Fruit fly (Drosophila melanogaster) whole organism, embryonic: Measurements from ENCODE around the gene CG43094.

ENCODE experiments used
- Bdp1 ChIP-seq: fragments of 200-800 bp; sonication (Bioruptor generic); optimal IDR thresholded peaks from 3 replicates; lab custom pipeline; 2016; ENCODE audit warnings: missing biosample characterization, missing genetic modification characterization
- CG10267 ChIP-seq: fragments of 200-800 bp; sonication (Bioruptor generic); optimal IDR thresholded peaks from 2 replicates; lab custom pipeline; 2018; ENCODE audit warnings: missing biosample characterization, mild to moderate bottlenecking, missing genetic modification characterization, moderate library complexity
- CG10543 ChIP-seq: fragments of 200-800 bp; sonication (Bioruptor generic); optimal IDR thresholded peaks from 3 replicates; lab custom pipeline; 2017; ENCODE audit warnings: missing biosample characterization, mild to moderate bottlenecking, missing genetic modification characterization, moderate library complexity
- CG10654 ChIP-seq: fragments of 200-800 bp; sonication (Bioruptor generic); optimal IDR thresholded peaks from 2 replicates; lab custom pipeline; 2016; ENCODE audit warnings: missing biosample characterization, missing genetic modification characterization
- CG17328 ChIP-seq: fragments of 200-800 bp; sonication (Bioruptor generic); IDR thresholded peaks from 2 replicates; pipeline ENCODE4 v1.3.6; 2022; ENCODE audit warnings: missing biosample characterization, missing genetic modification characterization
- CG17361 ChIP-seq: fragments of 200-800 bp; sonication (Bioruptor generic); IDR thresholded peaks from 3 replicates; pipeline ENCODE4 v1.3.6; 2022; ENCODE audit warnings: missing biosample characterization, missing genetic modification characterization
- CG1792 ChIP-seq: fragments of 200-800 bp; sonication (Bioruptor generic); optimal IDR thresholded peaks from 2 replicates; lab custom pipeline; 2016; ENCODE audit warnings: missing biosample characterization, missing genetic modification characterization
- CG18619 ChIP-seq: fragments of 200-800 bp; sonication (Bioruptor generic); optimal IDR thresholded peaks from 3 replicates; lab custom pipeline; 2017; ENCODE audit warnings: missing biosample characterization, mild to moderate bottlenecking, missing genetic modification characterization
- CG31224 ChIP-seq: fragments of 200-800 bp; sonication (Bioruptor generic); IDR thresholded peaks from 2 replicates; pipeline ENCODE4 v1.3.6; 2022; ENCODE audit warnings: missing biosample characterization, missing genetic modification characterization
- CG31365 ChIP-seq: fragments of 200-800 bp; sonication (Bioruptor generic); optimal IDR thresholded peaks from 2 replicates; lab custom pipeline; 2018; ENCODE audit warnings: missing biosample characterization, mild to moderate bottlenecking, missing genetic modification characterization
- CG31388 ChIP-seq: fragments of 200-800 bp; sonication (Bioruptor generic); optimal IDR thresholded peaks from 2 replicates; lab custom pipeline; 2016; ENCODE audit warnings: missing biosample characterization, missing genetic modification characterization
- CG33213 ChIP-seq: fragments of 200-800 bp; sonication (Bioruptor generic); optimal IDR thresholded peaks from 3 replicates; lab custom pipeline; 2016; ENCODE audit warnings: missing biosample characterization, missing genetic modification characterization
- CG34224 ChIP-seq: fragments of 200-800 bp; sonication (Bioruptor generic); IDR thresholded peaks from 3 replicates; pipeline ENCODE4 v1.3.6; 2022; ENCODE audit warnings: missing biosample characterization, missing genetic modification characterization; ENCODE audit not compliant: partially characterized antibody
- CG3847 ChIP-seq: fragments of 200-800 bp; sonication (Bioruptor generic); IDR thresholded peaks from 2 replicates; pipeline ENCODE4 v1.3.6; 2022; ENCODE audit warnings: missing biosample characterization, missing genetic modification characterization
- CG42726 ChIP-seq: fragments of 200-800 bp; sonication (Bioruptor generic); IDR thresholded peaks from 2 replicates; pipeline ENCODE4 v1.3.6; 2022; ENCODE audit warnings: missing biosample characterization, missing genetic modification characterization; ENCODE audit not compliant: partially characterized antibody
- CG4282 ChIP-seq: fragments of 200-800 bp; sonication (Bioruptor generic); optimal IDR thresholded peaks from 2 replicates; lab custom pipeline; 2016; ENCODE audit warnings: missing biosample characterization, missing genetic modification characterization
- CG7745 ChIP-seq: fragments of 200-800 bp; sonication (Bioruptor generic); optimal IDR thresholded peaks from 2 replicates; lab custom pipeline; 2018; ENCODE audit warnings: missing biosample characterization, mild to moderate bottlenecking, missing genetic modification characterization, moderate library complexity
- CG7839 ChIP-seq: fragments of 200-800 bp; sonication (Bioruptor generic); optimal IDR thresholded peaks from 3 replicates; lab custom pipeline; 2018; ENCODE audit warnings: missing biosample characterization, mild to moderate bottlenecking, missing genetic modification characterization, moderate library complexity
- CG8359 ChIP-seq: fragments of 200-800 bp; sonication (Bioruptor generic); optimal IDR thresholded peaks from 2 replicates; lab custom pipeline; 2017; ENCODE audit warnings: missing biosample characterization, mild to moderate bottlenecking, missing genetic modification characterization, borderline replicate concordance
- CG8944 ChIP-seq: fragments of 200-800 bp; sonication (Bioruptor generic); optimal IDR thresholded peaks from 3 replicates; lab custom pipeline; 2016; ENCODE audit warnings: missing biosample characterization, missing genetic modification characterization
- Chrac-16 ChIP-seq: fragments of 200-800 bp; sonication (Bioruptor generic); optimal IDR thresholded peaks from 3 replicates; lab custom pipeline; 2016; ENCODE audit warnings: missing biosample characterization, missing genetic modification characterization
- Dref ChIP-seq: fragments of 200-800 bp; sonication (Bioruptor generic); IDR thresholded peaks from 2 replicates; pipeline ENCODE4 v1.3.6; 2022; ENCODE audit warnings: missing biosample characterization, missing genetic modification characterization
- Drgx ChIP-seq: fragments of 200-800 bp; sonication (Bioruptor generic); IDR thresholded peaks from 2 replicates; pipeline ENCODE4 v1.3.6; 2022; ENCODE audit warnings: missing biosample characterization, missing genetic modification characterization
- Ets97D ChIP-seq: fragments of 200-800 bp; sonication (Bioruptor generic); optimal IDR thresholded peaks from 3 replicates; lab custom pipeline; 2016; ENCODE audit warnings: missing biosample characterization, missing genetic modification characterization
- GATAe ChIP-seq: fragments of 200-800 bp; sonication (Bioruptor generic); conservative IDR thresholded peaks from 2 replicates; pipeline ENCODE4 v1.3.6; 2022; ENCODE audit warnings: missing biosample characterization, missing genetic modification characterization
- Hey ChIP-seq: fragments of 200-800 bp; sonication (Bioruptor generic); optimal IDR thresholded peaks from 3 replicates; lab custom pipeline; 2018; ENCODE audit warnings: missing biosample characterization, mild to moderate bottlenecking, missing genetic modification characterization
- HmgZ ChIP-seq: fragments of 200-800 bp; sonication (Bioruptor generic); optimal IDR thresholded peaks from 2 replicates; lab custom pipeline; 2018; ENCODE audit warnings: missing biosample characterization, mild to moderate bottlenecking, missing genetic modification characterization
- Taf1 ChIP-seq: fragments of 200-800 bp; sonication (Bioruptor generic); IDR thresholded peaks from 2 replicates; pipeline ENCODE4 v1.3.6; 2022; ENCODE audit warnings: missing biosample characterization, missing genetic modification characterization
- al ChIP-seq: fragments of 200-800 bp; sonication (Bioruptor generic); IDR thresholded peaks from 2 replicates; pipeline ENCODE4 v1.3.6; 2022; ENCODE audit warnings: missing biosample characterization, missing genetic modification characterization
- ase ChIP-seq: fragments of 200-800 bp; sonication (Bioruptor generic); IDR thresholded peaks from 3 replicates; pipeline ENCODE4 v1.3.6; 2022; ENCODE audit warnings: missing biosample characterization, missing genetic modification characterization
- bbx ChIP-seq: fragments of 200-800 bp; sonication (Bioruptor generic); IDR thresholded peaks from 2 replicates; pipeline ENCODE4 v1.3.6; 2022; ENCODE audit warnings: missing biosample characterization, missing genetic modification characterization; ENCODE audit not compliant: partially characterized antibody
- chn ChIP-seq: fragments of 200-800 bp; sonication (Bioruptor generic); optimal IDR thresholded peaks from 2 replicates; lab custom pipeline; 2016; ENCODE audit warnings: missing biosample characterization, missing genetic modification characterization
- cwo ChIP-seq: fragments of 200-800 bp; sonication (Bioruptor generic); optimal IDR thresholded peaks from 3 replicates; lab custom pipeline; 2017; ENCODE audit warnings: missing biosample characterization, missing genetic modification characterization, mild to moderate bottlenecking, moderate library complexity, missing genetic modification reagents
- ems ChIP-seq: fragments of 200-800 bp; sonication (Bioruptor generic); optimal IDR thresholded peaks from 3 replicates; lab custom pipeline; 2016; ENCODE audit warnings: missing biosample characterization, missing genetic modification characterization
- eyg ChIP-seq: fragments of 200-800 bp; sonication (Bioruptor generic); optimal IDR thresholded peaks from 3 replicates; lab custom pipeline; 2016; ENCODE audit warnings: missing biosample characterization, missing genetic modification characterization
- grn ChIP-seq: fragments of 200-800 bp; sonication (Bioruptor generic); optimal IDR thresholded peaks from 3 replicates; lab custom pipeline; 2017; ENCODE audit warnings: missing biosample characterization, missing genetic modification characterization
- inv ChIP-seq: fragments of 200-800 bp; sonication (Bioruptor generic); IDR thresholded peaks from 2 replicates; pipeline ENCODE4 v1.3.6; 2022; ENCODE audit warnings: missing biosample characterization, missing genetic modification characterization; ENCODE audit not compliant: partially characterized antibody
- jigr1 ChIP-seq: fragments of 200-800 bp; sonication (Bioruptor generic); IDR thresholded peaks from 3 replicates; pipeline ENCODE4 v1.3.6; 2022; ENCODE audit warnings: missing biosample characterization, missing genetic modification characterization
- ken ChIP-seq: fragments of 200-800 bp; sonication (Bioruptor generic); IDR thresholded peaks from 3 replicates; pipeline ENCODE4 v1.3.6; 2022; ENCODE audit warnings: missing biosample characterization, missing genetic modification characterization
- lbe ChIP-seq: fragments of 200-800 bp; sonication (Bioruptor generic); optimal IDR thresholded peaks from 2 replicates; lab custom pipeline; 2016; ENCODE audit warnings: missing biosample characterization, mild to moderate bottlenecking, missing genetic modification characterization
- lola ChIP-seq, 3 experiments: fragments of >200 bp in 2 of 3; fragments of 200-800 bp in 1 of 3; sonication (Bioruptor generic) in 1 of 3; optimal IDR thresholded peaks; 2 replicates each; lab custom pipeline; 2017 to 2019; ENCODE audit warnings: missing biosample characterization in 3 of 3, missing genetic modification characterization in 3 of 3, mild to moderate bottlenecking in 1 of 3, moderate library complexity in 1 of 3
- nau ChIP-seq: fragments of 200-800 bp; sonication (Bioruptor generic); optimal IDR thresholded peaks from 3 replicates; lab custom pipeline; 2017; ENCODE audit warnings: missing biosample characterization, mild to moderate bottlenecking, missing genetic modification characterization, missing genetic modification reagents
- p53 ChIP-seq: fragments of 200-800 bp; sonication (Bioruptor generic); optimal IDR thresholded peaks from 2 replicates; lab custom pipeline; 2016; ENCODE audit warnings: missing biosample characterization, missing genetic modification characterization
- run ChIP-seq: fragments of 200-800 bp; sonication (Bioruptor generic); optimal IDR thresholded peaks from 3 replicates; lab custom pipeline; 2018; ENCODE audit warnings: missing biosample characterization, mild to moderate bottlenecking, missing genetic modification characterization
- sens-2 ChIP-seq: fragments of 200-800 bp; sonication (Bioruptor generic); IDR thresholded peaks from 2 replicates; pipeline ENCODE4 v1.3.6; 2022; ENCODE audit warnings: missing biosample characterization, missing genetic modification characterization
- so ChIP-seq: fragments of 200-800 bp; sonication (Bioruptor generic); IDR thresholded peaks from 3 replicates; pipeline ENCODE4 v1.3.6; 2022; ENCODE audit warnings: missing biosample characterization, missing genetic modification characterization
- toy ChIP-seq: fragments of 200-800 bp; sonication (Bioruptor generic); IDR thresholded peaks from 2 replicates; pipeline ENCODE4 v1.3.6; 2022; ENCODE audit warnings: missing biosample characterization, missing genetic modification characterization
- tup ChIP-seq: fragments of 200-800 bp; sonication (Bioruptor generic); optimal IDR thresholded peaks from 2 replicates; lab custom pipeline; 2016; ENCODE audit warnings: missing biosample characterization, mild to moderate bottlenecking, missing genetic modification characterization, moderate library complexity
- unpg ChIP-seq: fragments of 200-800 bp; sonication (Bioruptor generic); optimal IDR thresholded peaks from 3 replicates; lab custom pipeline; 2018; ENCODE audit warnings: missing biosample characterization, mild to moderate bottlenecking, missing genetic modification characterization, moderate library complexity
- usp ChIP-seq: fragments of >200 bp; optimal IDR thresholded peaks from 2 replicates; lab custom pipeline; 2017; ENCODE audit warnings: missing biosample characterization, missing genetic modification characterization

The CG43094 gene

DNA sequence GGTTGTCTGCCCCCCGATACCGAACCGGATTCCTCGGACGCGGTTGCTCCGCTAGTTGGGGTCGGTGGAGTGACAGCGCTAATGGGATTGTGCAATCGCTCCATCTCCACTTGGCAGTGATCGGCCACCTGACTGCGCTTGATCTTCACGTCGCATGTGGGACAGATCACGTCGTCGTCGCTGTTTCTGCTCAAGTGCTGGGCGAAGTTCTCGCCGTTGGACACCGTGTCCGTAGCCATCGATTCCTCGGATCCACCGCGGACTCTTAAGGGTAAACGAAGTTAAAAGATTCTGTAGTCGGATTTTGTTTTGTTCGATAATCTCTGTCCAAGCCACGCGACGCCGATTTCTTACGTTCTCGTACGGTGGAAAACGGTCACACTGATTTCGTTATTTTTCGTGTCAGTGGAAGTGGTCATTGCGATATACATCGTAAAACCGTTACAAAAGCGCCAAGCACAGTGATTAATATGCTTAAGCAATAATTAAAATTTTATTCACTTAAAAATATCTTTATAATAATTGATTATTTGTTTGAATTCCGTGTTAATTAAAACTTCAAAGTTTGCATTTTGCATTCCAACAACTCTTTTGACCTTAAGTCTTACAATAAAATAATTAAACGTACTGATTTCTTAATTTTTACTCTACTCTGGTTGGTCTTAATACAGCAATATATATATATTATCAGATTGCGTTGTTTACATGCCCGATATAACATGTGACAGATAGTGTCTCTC, 44.6 kb downstream of the CG43094 start, which contains the start of gene RNF220 (continued):
- TF ChIP-seq usp (GFP tag; lab: Kevin White, UChicago) = no peak
- no peak for TF ChIP-seq Chrac-16 (GFP tag; lab: Kevin White, UChicago)
- no peak for TF ChIP-seq so
- TF ChIP-seq CG10543 (GFP tag; lab: Kevin White, UChicago) = no peak
- TF ChIP-seq ems = no peak
- TF ChIP-seq CG34224 (GFP tag; lab: Robert Waterston, UW) = peak; percentile 54; the same call in 1 of the 3 replicates
- no peak for TF ChIP-seq jigr1 (GFP tag; lab: Robert Waterston, UW)
- TF ChIP-seq Drgx (GFP tag; lab: Robert Waterston, UW) = no peak
- TF ChIP-seq CG3847 (GFP tag; lab: Robert Waterston, UW) = no peak
- TF ChIP-seq Bdp1 (GFP tag; lab: Kevin White, UChicago) = no peak
- no peak for TF ChIP-seq CG33213 (GFP tag; lab: Kevin White, UChicago)
- TF ChIP-seq cwo (GFP tag; lab: Kevin White, UChicago) = no peak
- TF ChIP-seq ken (GFP tag; lab: Robert Waterston, UW) = no peak
- no peak for TF ChIP-seq grn (GFP tag; lab: Kevin White, UChicago)
- TF ChIP-seq CG31224 (GFP tag; lab: Robert Waterston, UW) = no peak
- no peak for TF ChIP-seq CG8359
- TF ChIP-seq CG7839 (tag; lab: Kevin White, UChicago) = peak; percentile 39
- TF ChIP-seq tup (GFP tag; lab: Kevin White, UChicago) = no peak
- no peak for TF ChIP-seq CG31365 (tag; lab: Kevin White, UChicago)
- no peak for TF ChIP-seq CG10654
- TF ChIP-seq al (GFP tag; lab: Robert Waterston, UW) = no peak
- TF ChIP-seq HmgZ = no peak
- no peak for TF ChIP-seq chn (GFP tag; lab: Kevin White, UChicago)
- peak; percentile 68 for TF ChIP-seq CG42726 (GFP tag; lab: Robert Waterston, UW)
- peak; percentile 60 for TF ChIP-seq CG17361 (GFP tag; lab: Robert Waterston, UW)
- TF ChIP-seq p53 (GFP tag; lab: Kevin White, UChicago) = no peak
- TF ChIP-seq CG17328 = no peak
- no peak for TF ChIP-seq ase (GFP tag; lab: Robert Waterston, UW)
- TF ChIP-seq lola (GFP tag; optimal IDR thresholded peaks at IDR 0.05; lab: Kevin White, UChicago) = peak in 1 of 3 experiments; percentile 16
- TF ChIP-seq bbx = peak; percentile 78
- no peak for TF ChIP-seq run (tag; lab: Kevin White, UChicago)
- TF ChIP-seq toy (GFP tag; lab: Robert Waterston, UW) = no peak
- TF ChIP-seq Hey (tag; lab: Kevin White, UChicago) = no peak
- peak; percentile 59 for TF ChIP-seq Dref (GFP tag; lab: Robert Waterston, UW)
- no peak for TF ChIP-seq CG1792 (GFP tag; lab: Kevin White, UChicago)
- TF ChIP-seq GATAe (GFP tag; lab: Robert Waterston, UW) = no peak
- TF ChIP-seq CG18619 (GFP tag; lab: Kevin White, UChicago) = no peak
- no peak for TF ChIP-seq nau (GFP tag; lab: Kevin White, UChicago)
- TF ChIP-seq CG10267 (tag; lab: Kevin White, UChicago) = no peak
- no peak for TF ChIP-seq CG8944 (GFP tag; lab: Kevin White, UChicago)
- TF ChIP-seq CG31388 (GFP tag; lab: Kevin White, UChicago) = no peak
- peak; percentile 20 for TF ChIP-seq Ets97D
- peak; percentile 48; the same call in 1 of the 2 replicates for TF ChIP-seq inv (GFP tag; lab: Robert Waterston, UW)
- no peak for TF ChIP-seq unpg (GFP tag; lab: Kevin White, UChicago)
- TF ChIP-seq lbe (GFP tag; lab: Kevin White, UChicago) = no peak
- no peak for TF ChIP-seq Taf1 (GFP tag; lab: Robert Waterston, UW)
- TF ChIP-seq eyg (GFP tag; lab: Kevin White, UChicago) = no peak
- no peak for TF ChIP-seq sens-2
- no peak for TF ChIP-seq CG7745 (tag; lab: Kevin White, UChicago)
- TF ChIP-seq CG4282 (GFP tag; lab: Kevin White, UChicago) = no peak
